Fruit fly (Drosophila melanogaster) S2 (cell line): ENCODE measurements around the gene Vap33.

Experiments
- CG8478 ChIP-seq: fragments of >200 bp; optimal IDR thresholded peaks from 2 replicates; lab custom pipeline; 2018
- CTCF ChIP-seq, 2 experiments: fragments of >200 bp; optimal IDR thresholded peaks; 2 replicates each; lab custom pipeline; 2018

- no peak for TF ChIP-seq CG8478 (lab: Kevin White, UChicago)
- no peak for TF ChIP-seq CTCF (optimal IDR thresholded peaks at IDR 0.05; lab: Kevin White, UChicago)
These were observed 16.2 kb downstream of the Vap33 start, which contains the start of gene lva for dm6 chrX:3964965-3965420.
